Fruit fly (Drosophila melanogaster): ENCODE data around the gene 140up.
A peak's percentile ranks its signal among the peaks of the same experiment; 100 is the strongest.

The 140up gene

dm6 chr3R:14125479-14126121 is at the start of gene 140up, which contains the start of gene Polr2B (continued):
- TF ChIP-seq CG1233 (GFP tag; optimal IDR thresholded peaks at IDR 0.05) (peak; percentile 92), jing (GFP tag; optimal IDR thresholded peaks at IDR 0.05) (peak; percentile 77), HLHmδ (GFP tag; optimal IDR thresholded peaks at IDR 0.05) (no peak), phol (tag; optimal IDR thresholded peaks at IDR 0.05) (peak; percentile 94), hb (GFP tag; IDR thresholded peaks at IDR 0.05; ENCODE audit: partially characterized antibody) (no peak), Eip74EF (GFP tag; optimal IDR thresholded peaks at IDR 0.05) (no peak), Lim3 (GFP tag; IDR thresholded peaks at IDR 0.05) (0 out of 2 replicates have a peak, but pooled peaks have one; percentile 35), gem (tag; optimal IDR thresholded peaks at IDR 0.05) (peak; percentile 97), HLH4C (GFP tag; IDR thresholded peaks at IDR 0.05; ENCODE audit: partially characterized antibody) (no peak), CG34376 (GFP tag; optimal IDR thresholded peaks at IDR 0.05) (peak; percentile 90), CG9817 (tag; optimal IDR thresholded peaks at IDR 0.05) (peak; percentile 95), Dad (GFP tag; optimal IDR thresholded peaks at IDR 0.05) (peak; percentile 52), fu2 (GFP tag; optimal IDR thresholded peaks at IDR 0.05) (peak; percentile 73), run (tag; optimal IDR thresholded peaks at IDR 0.05) (peak; percentile 63), scrt (GFP tag; optimal IDR thresholded peaks at IDR 0.05) (peak; percentile 77), Fer3 (tag; optimal IDR thresholded peaks at IDR 0.05) (peak; percentile 94), MTF-1 (GFP tag; optimal IDR thresholded peaks at IDR 0.05; ENCODE audit: borderline replicate concordance) (peak; percentile 67), CG7928 (GFP tag; optimal IDR thresholded peaks at IDR 0.05) (peak; percentile 66), unc-4 (GFP tag; IDR thresholded peaks at IDR 0.05; ENCODE audit: partially characterized antibody) (no peak), CG15696 (tag; optimal IDR thresholded peaks at IDR 0.05) (peak; percentile 93), Chrac-16 (GFP tag; optimal IDR thresholded peaks at IDR 0.05) (peak; percentile 95), Spps (tag; optimal IDR thresholded peaks at IDR 0.05) (peak; percentile 84), CG6254 (GFP tag; optimal IDR thresholded peaks at IDR 0.05) (peak; percentile 76), CG8924 (tag; optimal IDR thresholded peaks at IDR 0.05) (peak; percentile 94), CG12104 (GFP tag; optimal IDR thresholded peaks at IDR 0.05) (peak; percentile 93), CG8281 (tag; optimal IDR thresholded peaks at IDR 0.05) (peak; percentile 72), Ets65A (GFP tag) (peak; percentile 94), Bgb (GFP tag; IDR thresholded peaks at IDR 0.05; ENCODE audit: partially characterized antibody) (no peak), Pdp1 (GFP tag; optimal IDR thresholded peaks at IDR 0.05) (peak; percentile 62 to 86), Rfx (GFP tag; IDR thresholded peaks at IDR 0.05) (peak; percentile 96), corto (GFP tag; optimal IDR thresholded peaks at IDR 0.05) (peak; percentile 58), CG10274 (GFP tag; optimal IDR thresholded peaks at IDR 0.05) (peak; percentile 64), Bdp1 (GFP tag; optimal IDR thresholded peaks at IDR 0.05) (peak; percentile 78), BEAF-32 (GFP tag; optimal IDR thresholded peaks at IDR 0.05) (peak; percentile 27), CG4820 (GFP tag; optimal IDR thresholded peaks at IDR 0.05) (peak; percentile 91), E2f2 (GFP tag; IDR thresholded peaks at IDR 0.05) (peak; percentile 70), ash1 (GFP tag; optimal IDR thresholded peaks at IDR 0.05) (no peak), ssp (GFP tag; IDR thresholded peaks at IDR 0.05) (peak; percentile 89), CG7839 (tag; optimal IDR thresholded peaks at IDR 0.05) (peak; percentile 94), CG3995 (GFP tag; optimal IDR thresholded peaks at IDR 0.05) (peak; percentile 48), CG10431 (GFP tag; optimal IDR thresholded peaks at IDR 0.05) (peak; percentile 77), TFAM (GFP tag; optimal IDR thresholded peaks at IDR 0.05) (peak; percentile 19), CG31224 (GFP tag; IDR thresholded peaks at IDR 0.05) (peak; percentile 86), CG15269 (tag; optimal IDR thresholded peaks at IDR 0.05) (peak; percentile 93), Stat92E (GFP tag; optimal IDR thresholded peaks at IDR 0.05) (no peak), Usf (GFP tag; optimal IDR thresholded peaks at IDR 0.05) (peak; percentile 85), tx (GFP tag; optimal IDR thresholded peaks at IDR 0.05) (peak; percentile 71), CG17829 (tag; optimal IDR thresholded peaks at IDR 0.05) (peak; percentile 96)

Measured in whole organism, embryonic.